Worm (Caenorhabditis elegans): ENCODE measurements around the gene ZK1307.7.

The ZK1307.7 gene

DNA sequence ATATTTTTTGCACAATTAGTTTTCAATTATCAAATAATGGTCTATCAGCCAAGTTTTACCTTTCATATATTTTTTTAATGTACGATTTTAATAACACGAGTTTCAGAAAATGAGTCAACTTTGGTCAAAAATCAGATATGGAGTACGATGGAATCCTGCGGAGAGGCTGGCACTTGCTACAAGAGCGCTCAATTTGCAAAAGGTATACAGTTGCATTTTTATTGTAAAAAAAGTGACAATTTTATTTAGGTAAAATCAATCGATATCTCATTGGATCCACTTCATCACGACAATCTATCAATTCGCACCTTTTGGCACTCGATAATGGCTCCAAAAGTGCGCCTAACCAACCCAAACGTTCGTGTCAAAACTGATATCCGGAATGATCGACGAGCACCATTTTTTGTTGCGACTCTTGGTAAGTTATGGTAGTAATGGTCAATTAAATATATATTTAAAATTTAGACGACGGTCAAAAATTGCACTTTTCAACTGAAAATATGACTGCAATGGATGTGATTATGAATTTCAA is 38.8 kb upstream of the ZK1307.7 start, which contains the start of gene mrpl-53:
mrpl-53 (plus strand) TSS at position 107 of the 532 bp plus-strand sequence.
- TF ChIP-seq tbx-2 (tag; optimal IDR thresholded peaks at IDR 0.05), result no peak
- no peak for TF ChIP-seq ceh-18 (tag; optimal IDR thresholded peaks at IDR 0.05)
- TF ChIP-seq ceh-24 (tag; optimal IDR thresholded peaks at IDR 0.05), result no peak

DNA sequence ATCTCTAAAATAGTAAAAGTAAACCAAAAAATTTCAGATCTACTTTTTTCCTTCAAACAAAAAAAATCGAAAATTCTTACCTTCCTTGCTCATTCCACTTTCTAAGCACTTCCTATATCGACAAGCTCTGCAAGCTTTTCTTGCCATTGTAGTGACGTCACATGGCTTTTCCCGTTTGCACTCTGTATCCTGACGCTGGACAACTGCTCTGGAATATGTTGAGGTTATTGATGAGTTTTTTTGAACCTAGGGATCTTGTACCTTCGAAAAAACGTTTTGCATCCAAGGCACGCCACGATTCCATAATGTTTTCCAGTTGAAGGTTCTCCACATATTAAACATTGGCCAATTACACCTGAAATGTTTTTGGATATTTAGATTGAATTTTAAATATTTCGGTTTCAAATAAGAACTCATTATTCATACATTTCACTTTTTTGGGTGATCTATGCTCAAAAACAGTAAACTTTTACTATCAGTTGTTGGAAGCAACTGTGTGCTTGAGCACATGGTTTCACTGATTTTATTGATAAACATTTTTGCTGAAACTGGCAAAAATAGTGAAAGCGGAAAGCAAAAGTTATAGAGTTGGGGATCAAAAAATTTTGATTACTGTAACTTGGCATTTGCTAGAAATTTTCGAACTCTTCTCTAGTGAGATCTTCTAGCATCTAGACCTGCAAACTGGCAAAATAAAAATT is 36.2 kb upstream of the ZK1307.7 start:
- no peak for TF ChIP-seq nfya-1 (tag; optimal IDR thresholded peaks at IDR 0.05)
- TF ChIP-seq madf-2 (tag; optimal IDR thresholded peaks at IDR 0.05), result no peak
- no peak for TF ChIP-seq ceh-6 (GFP tag; optimal IDR thresholded peaks at IDR 0.05)
- no peak for TF ChIP-seq elt-2 (tag; optimal IDR thresholded peaks at IDR 0.05)
- TF ChIP-seq fkh-10 (GFP tag; optimal IDR thresholded peaks at IDR 0.05), result no peak

DNA sequence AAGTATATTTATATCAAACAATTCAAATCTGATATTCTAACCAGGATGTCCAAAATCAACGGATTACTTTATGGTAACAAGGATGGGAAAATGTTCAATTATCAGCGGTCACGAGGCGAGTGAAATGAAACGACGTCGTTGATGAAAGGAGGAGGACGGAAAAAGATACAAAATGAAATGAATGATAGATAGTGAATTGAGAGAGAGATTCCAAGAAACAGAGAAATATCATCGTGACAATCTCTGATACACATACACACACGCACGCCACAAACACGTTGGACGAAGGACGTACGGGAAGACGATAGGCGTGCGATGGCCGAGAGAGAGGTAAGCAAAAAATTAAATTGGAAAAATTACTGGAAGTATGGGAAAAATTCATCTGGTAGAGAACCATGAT is 35.3 kb upstream of the ZK1307.7 start:
- no peak for TF ChIP-seq ceh-24 (tag; optimal IDR thresholded peaks at IDR 0.05)
- peak; percentile 76 for TF ChIP-seq unc-55 (GFP tag; optimal IDR thresholded peaks at IDR 0.05)
- TF ChIP-seq hlh-30 (tag; optimal IDR thresholded peaks at IDR 0.05; ENCODE audit: insufficient read depth), result peak; percentile 40
- peak; percentile 29 for TF ChIP-seq rnt-1 (tag; optimal IDR thresholded peaks at IDR 0.05)

DNA sequence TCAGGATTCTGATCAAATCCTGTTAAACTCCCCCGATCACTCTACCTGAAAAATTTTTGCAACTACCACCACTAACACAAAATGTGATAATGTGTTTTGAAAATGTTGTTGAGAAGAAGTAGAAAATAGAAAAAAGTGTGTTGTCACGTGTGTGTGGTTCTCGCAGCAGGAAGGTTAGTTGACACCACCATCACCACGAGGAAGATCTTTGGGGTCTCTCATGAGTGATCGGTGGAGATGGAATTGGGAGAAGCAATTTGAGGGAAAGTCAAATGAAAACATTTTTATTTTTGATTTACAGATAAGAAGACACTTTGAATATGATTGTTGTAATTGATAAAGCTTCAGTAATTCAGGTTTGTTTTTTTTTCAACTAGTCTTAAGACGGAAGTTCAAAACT is 34.7 kb upstream of the ZK1307.7 start:
- no peak for TF ChIP-seq hlh-6 (tag; optimal IDR thresholded peaks at IDR 0.05)
- TF ChIP-seq hlh-30 (tag; optimal IDR thresholded peaks at IDR 0.05; ENCODE audit: insufficient read depth), result peak; percentile 40

DNA sequence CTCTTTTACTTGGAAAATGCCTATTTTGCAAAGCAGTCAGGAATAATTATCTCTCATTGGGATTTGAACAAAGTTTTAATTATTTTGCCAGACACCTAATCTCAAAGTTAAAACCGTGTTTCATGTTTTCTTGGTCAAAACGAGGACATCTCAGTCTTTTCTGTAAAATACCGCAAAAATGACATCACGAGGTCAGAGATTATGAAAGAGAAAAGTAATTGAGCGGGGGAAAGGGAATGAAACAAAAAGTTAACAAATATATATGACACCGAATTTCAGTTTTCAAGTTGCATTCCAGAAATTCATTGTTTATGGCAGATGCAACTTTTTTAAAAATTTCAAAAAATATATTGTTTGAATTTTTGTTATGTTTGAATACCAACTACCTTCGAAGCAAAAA is 33.8 kb upstream of the ZK1307.7 start:
- TF ChIP-seq K09A11.1 (tag; optimal IDR thresholded peaks at IDR 0.05; ENCODE audit: insufficient read depth) (no peak), rnt-1 (tag; optimal IDR thresholded peaks at IDR 0.05) (no peak), nfya-1 (tag; optimal IDR thresholded peaks at IDR 0.05) (no peak), ceh-24 (tag; optimal IDR thresholded peaks at IDR 0.05) (no peak), C38D4.7 (GFP tag; optimal IDR thresholded peaks at IDR 0.05) (no peak), C08G9.2 (tag; optimal IDR thresholded peaks at IDR 0.05) (no peak), fax-1 (tag; optimal IDR thresholded peaks at IDR 0.05) (no peak), pha-2 (tag; optimal IDR thresholded peaks at IDR 0.05) (no peak), F13H6.1 (tag; optimal IDR thresholded peaks at IDR 0.05) (no peak), nhr-232 (tag; optimal IDR thresholded peaks at IDR 0.05) (no peak), unc-55 (GFP tag; optimal IDR thresholded peaks at IDR 0.05) (no peak), ceh-14 (tag; optimal IDR thresholded peaks at IDR 0.05) (no peak), ztf-16 (tag; optimal IDR thresholded peaks at IDR 0.05) (no peak), unc-86 (tag; optimal IDR thresholded peaks at IDR 0.05) (no peak), npax-4 (tag; optimal IDR thresholded peaks at IDR 0.05) (no peak), zip-5 (tag; optimal IDR thresholded peaks at IDR 0.05) (no peak), ttx-3 (tag; optimal IDR thresholded peaks at IDR 0.05) (no peak), syd-9 (tag; optimal IDR thresholded peaks at IDR 0.05) (no peak), ahr-1 (tag; optimal IDR thresholded peaks at IDR 0.05) (no peak)

DNA sequence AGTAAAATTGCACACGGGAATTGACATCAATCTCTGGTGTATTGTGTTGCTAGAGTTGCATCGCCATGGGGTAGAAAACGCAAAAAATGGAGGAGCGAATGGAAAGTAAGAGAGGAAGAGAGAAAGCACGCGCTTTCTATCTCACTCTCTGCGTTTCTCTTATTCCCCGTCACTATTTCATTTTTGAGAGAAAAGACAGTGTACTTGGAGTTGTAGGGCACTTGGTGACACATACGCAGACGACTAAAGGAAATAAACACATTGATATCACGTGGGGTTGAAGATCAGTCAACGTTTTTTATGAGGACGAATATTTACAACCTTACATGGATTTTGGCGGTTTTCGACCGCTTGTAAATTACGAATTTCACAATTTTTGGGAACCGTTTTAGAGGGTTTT is 33.0 kb upstream of the ZK1307.7 start:
- TF ChIP-seq ceh-30 (tag; optimal IDR thresholded peaks at IDR 0.05) (no peak), ceh-19 (GFP tag; optimal IDR thresholded peaks at IDR 0.05) (no peak), lim-6 (tag; optimal IDR thresholded peaks at IDR 0.05) (no peak), eyg-1 (tag; optimal IDR thresholded peaks at IDR 0.05) (no peak), ceh-31 (tag; optimal IDR thresholded peaks at IDR 0.05) (peak; percentile 41), pat-9 (tag; optimal IDR thresholded peaks at IDR 0.05) (no peak), ceh-2 (tag; optimal IDR thresholded peaks at IDR 0.05) (no peak), tbx-7 (tag; optimal IDR thresholded peaks at IDR 0.05) (no peak), K02D7.2 (tag; optimal IDR thresholded peaks at IDR 0.05) (no peak), ztf-16 (tag; optimal IDR thresholded peaks at IDR 0.05) (no peak), ceh-18 (tag; optimal IDR thresholded peaks at IDR 0.05) (peak; percentile 84), hlh-6 (tag; optimal IDR thresholded peaks at IDR 0.05) (no peak), K09A11.1 (tag; optimal IDR thresholded peaks at IDR 0.05; ENCODE audit: insufficient read depth) (no peak), C08G9.2 (tag; optimal IDR thresholded peaks at IDR 0.05) (no peak), ets-4 (tag; optimal IDR thresholded peaks at IDR 0.05) (no peak), T23F11.4 (GFP tag; optimal IDR thresholded peaks at IDR 0.05) (no peak), sox-2 (GFP tag; IDR thresholded peaks at IDR 0.05) (no peak), ceh-6 (GFP tag; optimal IDR thresholded peaks at IDR 0.05) (no peak), ceh-14 (tag; optimal IDR thresholded peaks at IDR 0.05) (no peak), nfya-1 (tag; optimal IDR thresholded peaks at IDR 0.05) (peak; percentile 76), pag-3 (tag; optimal IDR thresholded peaks at IDR 0.05; ENCODE audit: borderline replicate concordance) (no peak), dmd-4 (tag; optimal IDR thresholded peaks at IDR 0.05; ENCODE audit: borderline replicate concordance) (no peak)
